Worm (Caenorhabditis elegans) whole organism, mixed stage, embryonic: ENCODE data around the gene T16G12.9.
"Not testable (repeated sequence)": the region's sequence is repeated elsewhere in the genome, so short reads cannot be mapped to it uniquely, and the experiment has no call there.

Source experiments
- M03D4.4 ChIP-seq: sonication (generic microtip); optimal IDR thresholded peaks from 2 replicates; lab custom pipeline; 2017; ENCODE audit warnings: mild to moderate bottlenecking, missing genetic modification characterization, missing compliant biosample characterization
- bed-3 ChIP-seq: fragments of 200-800 bp; sonication (Bioruptor generic); optimal IDR thresholded peaks from 3 replicates; lab custom pipeline; 2018; ENCODE audit warnings: mild to moderate bottlenecking, missing genetic modification characterization, moderate library complexity, missing compliant biosample characterization
- blmp-1 ChIP-seq: fragments of 150-350 bp; optimal IDR thresholded peaks from 2 replicates; lab custom pipeline; 2014; ENCODE audit warnings: missing biosample characterization, missing genetic modification characterization
- ceh-39 ChIP-seq: fragments of 150-350 bp; optimal IDR thresholded peaks from 2 replicates; lab custom pipeline; 2014; ENCODE audit warnings: missing biosample characterization, missing genetic modification characterization
- ceh-43 ChIP-seq: fragments of 200-800 bp; sonication (Bioruptor generic); optimal IDR thresholded peaks from 2 replicates; lab custom pipeline; 2018; ENCODE audit warnings: mild to moderate bottlenecking, missing genetic modification characterization, moderate library complexity, missing compliant biosample characterization
- ceh-83 ChIP-seq: fragments of 200-800 bp; sonication (Bioruptor generic); optimal IDR thresholded peaks from 2 replicates; lab custom pipeline; 2018; ENCODE audit warnings: mild to moderate bottlenecking, missing genetic modification characterization, missing compliant biosample characterization
- ces-1 ChIP-seq: fragments of 150-350 bp; optimal IDR thresholded peaks from 2 replicates; lab custom pipeline; 2014; ENCODE audit warnings: missing biosample characterization, missing genetic modification reagents, missing genetic modification characterization
- cnd-1 ChIP-seq: fragments of 200-800 bp; sonication (Bioruptor generic); optimal IDR thresholded peaks from 2 replicates; lab custom pipeline; 2018; ENCODE audit warnings: mild to moderate bottlenecking, missing genetic modification characterization, missing compliant biosample characterization
- drap-1 ChIP-seq: fragments of 200-800 bp; sonication (Bioruptor generic); optimal IDR thresholded peaks from 3 replicates; lab custom pipeline; 2018; ENCODE audit warnings: mild to moderate bottlenecking, missing genetic modification characterization, missing compliant biosample characterization
- elt-1 ChIP-seq: sonication (generic microtip); optimal IDR thresholded peaks from 2 replicates; lab custom pipeline; 2017; ENCODE audit warnings: missing genetic modification characterization, mild to moderate bottlenecking, missing compliant biosample characterization, antibody characterized with exemption, moderate library complexity, borderline replicate concordance; ENCODE audit not compliant: insufficient read depth
- elt-3 ChIP-seq: fragments of 150-350 bp; optimal IDR thresholded peaks from 2 replicates; lab custom pipeline; 2014; ENCODE audit warnings: missing biosample characterization, missing genetic modification characterization
- hlh-1 ChIP-seq: fragments of 150-350 bp; optimal IDR thresholded peaks from 2 replicates; lab custom pipeline; 2014; ENCODE audit warnings: missing biosample characterization, missing genetic modification reagents, missing genetic modification characterization
- lin-13 ChIP-seq: fragments of 150-350 bp; optimal IDR thresholded peaks from 2 replicates; lab custom pipeline; 2014; ENCODE audit warnings: missing biosample characterization, missing genetic modification characterization
- lin-32 ChIP-seq: fragments of 200-800 bp; sonication (Bioruptor generic); optimal IDR thresholded peaks from 2 replicates; lab custom pipeline; 2018; ENCODE audit warnings: mild to moderate bottlenecking, missing genetic modification characterization, missing compliant biosample characterization
- lsy-2 ChIP-seq: fragments of 150-350 bp; optimal IDR thresholded peaks from 2 replicates; lab custom pipeline; 2014; ENCODE audit warnings: missing biosample characterization, missing genetic modification characterization
- mab-5 ChIP-seq: fragments of 150-350 bp; optimal IDR thresholded peaks from 2 replicates; lab custom pipeline; 2014; ENCODE audit warnings: missing biosample characterization, missing genetic modification characterization
- mep-1 ChIP-seq: fragments of 150-350 bp; optimal IDR thresholded peaks from 2 replicates; lab custom pipeline; 2017; ENCODE audit warnings: missing biosample characterization, missing genetic modification reagents, missing genetic modification characterization, inconsistent platforms
- mls-2 ChIP-seq: sonication (generic microtip); optimal IDR thresholded peaks from 2 replicates; lab custom pipeline; 2016; ENCODE audit warnings: mild to moderate bottlenecking, missing genetic modification characterization, moderate library complexity, missing compliant biosample characterization
- nhr-12 ChIP-seq: fragments of 150-350 bp; optimal IDR thresholded peaks from 2 replicates; lab custom pipeline; 2014; ENCODE audit warnings: missing biosample characterization, missing genetic modification characterization
- nhr-237 ChIP-seq: fragments of 150-350 bp; optimal IDR thresholded peaks from 2 replicates; lab custom pipeline; 2014; ENCODE audit warnings: missing biosample characterization, missing genetic modification characterization
- pha-4 ChIP-seq: fragments of 150-350 bp; optimal IDR thresholded peaks from 2 replicates; lab custom pipeline; 2018; ENCODE audit warnings: missing biosample characterization, missing genetic modification reagents, missing genetic modification characterization
- sem-2 ChIP-seq: fragments of 200-800 bp; sonication (Bioruptor generic); optimal IDR thresholded peaks from 2 replicates; lab custom pipeline; 2018; ENCODE audit warnings: mild to moderate bottlenecking, missing genetic modification characterization, missing compliant biosample characterization
- snpc-4 ChIP-seq: fragments of 150-350 bp; optimal IDR thresholded peaks from 2 replicates; lab custom pipeline; 2014; ENCODE audit warnings: missing biosample characterization, missing genetic modification characterization
- sptf-1 ChIP-seq: sonication (generic microtip); optimal IDR thresholded peaks from 2 replicates; lab custom pipeline; 2017; ENCODE audit warnings: mild to moderate bottlenecking, missing genetic modification characterization, moderate library complexity, missing compliant biosample characterization
- unc-120 ChIP-seq: sonication (generic microtip); optimal IDR thresholded peaks from 2 replicates; lab custom pipeline; 2017; ENCODE audit warnings: missing genetic modification characterization, missing compliant biosample characterization; ENCODE audit not compliant: poor library complexity, severe bottlenecking
- unc-39 ChIP-seq: fragments of 150-350 bp; optimal IDR thresholded peaks from 2 replicates; lab custom pipeline; 2014; ENCODE audit warnings: missing biosample characterization, missing genetic modification characterization
- unc-62 ChIP-seq: fragments of 150-350 bp; optimal IDR thresholded peaks from 2 replicates; lab custom pipeline; 2014; ENCODE audit warnings: missing biosample characterization, missing genetic modification reagents, missing genetic modification characterization
- ztf-11 ChIP-seq: fragments of 150-350 bp; optimal IDR thresholded peaks from 2 replicates; lab custom pipeline; 2014; ENCODE audit warnings: missing biosample characterization, missing genetic modification characterization

T16G12.9 gene

ce11 chrIII:10064140-10064539 lies 13.9 kb downstream of the T16G12.9 start, which contains the start of gene ekl-6:
Gene ekl-6 (plus strand): TSS chrIII:10064404.
- TF ChIP-seq lsy-2 (no peak), hlh-1 (tag; lab: Kevin White, UChicago) (no peak), cnd-1 (tag; lab: Kevin White, UChicago) (peak; percentile 4), mls-2 (tag; lab: Kevin White, UChicago) (no peak), ces-1 (no peak), pha-4 (no peak), snpc-4 (no peak), sptf-1 (tag; lab: Kevin White, UChicago) (peak; percentile 5)

DNA sequence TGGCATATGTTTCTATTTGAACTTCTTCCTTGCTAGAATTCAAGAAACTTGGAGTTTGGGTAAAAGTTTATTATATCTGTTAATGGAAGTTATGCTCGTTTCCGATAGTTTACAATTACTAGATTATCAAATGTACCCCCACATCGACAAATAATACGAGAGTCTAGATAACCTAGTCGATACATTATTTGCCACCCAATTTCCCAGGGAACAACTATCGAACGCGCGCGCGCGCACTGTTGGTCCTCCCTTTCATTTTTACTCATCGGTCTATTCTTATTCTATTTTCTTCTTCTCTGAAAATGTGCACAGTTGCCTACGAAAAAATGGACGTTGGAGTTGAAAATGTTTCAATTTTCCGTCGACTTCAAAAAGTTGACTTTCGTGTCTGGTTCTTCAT lies 17.5 kb downstream of the T16G12.9 start, which contains the start of gene T16G12.13:
T16G12.13 (plus strand) TSS at position 293 of the 400 bp plus-strand sequence.
- TF ChIP-seq nhr-12 (no peak), lin-32 (GFP tag; lab: Kevin White, UChicago) (no peak), sem-2 (GFP tag; lab: Kevin White, UChicago) (no peak), mep-1 (no peak), ceh-39 (tag; lab: Kevin White, UChicago) (no peak), mls-2 (tag; lab: Kevin White, UChicago) (no peak), drap-1 (GFP tag; lab: Kevin White, UChicago) (no peak), unc-39 (tag; lab: Kevin White, UChicago) (no peak)

DNA sequence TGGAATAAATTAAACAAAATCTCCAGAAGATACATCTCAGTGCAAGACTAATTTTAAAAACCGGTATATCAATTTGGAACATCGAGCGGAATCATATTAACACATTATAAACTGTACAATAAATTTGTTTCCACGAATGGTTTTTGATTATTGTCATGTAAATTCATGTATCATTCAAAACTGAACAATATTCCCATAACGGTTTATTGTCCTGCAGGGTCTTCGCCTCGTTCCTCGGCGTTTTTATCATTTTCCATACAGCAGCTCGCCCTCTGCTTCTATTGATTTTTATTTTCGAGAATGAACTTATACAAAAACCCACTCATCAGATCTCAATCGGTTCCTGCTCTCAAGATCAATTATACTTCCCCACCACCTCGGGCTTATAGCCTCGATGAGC lies 19.0 kb downstream of the T16G12.9 start, which contains the start of gene T16G12.8:
T16G12.8 (plus strand) TSS at position 301 of the 400 bp plus-strand sequence.
- TF ChIP-seq ces-1 (no peak), M03D4.4 (no peak), cnd-1 (tag; lab: Kevin White, UChicago) (no peak), snpc-4 (no peak), ztf-11 (no peak)

- no peak for TF ChIP-seq unc-62 (GFP tag; lab: Kevin White, UChicago)
- no peak for TF ChIP-seq lsy-2
- TF ChIP-seq ceh-39 (tag; lab: Kevin White, UChicago): no peak
- no peak for TF ChIP-seq unc-39 (tag; lab: Kevin White, UChicago)
- TF ChIP-seq pha-4: no peak
- no peak for TF ChIP-seq bed-3 (GFP tag; lab: Kevin White, UChicago)
- no peak for TF ChIP-seq blmp-1 (tag; lab: Kevin White, UChicago)
- TF ChIP-seq unc-120 (tag; lab: Kevin White, UChicago): no peak
- no peak for TF ChIP-seq sptf-1 (tag; lab: Kevin White, UChicago)
- no peak for TF ChIP-seq lin-32 (GFP tag; lab: Kevin White, UChicago)
- TF ChIP-seq drap-1 (GFP tag; lab: Kevin White, UChicago): no peak
- no peak for TF ChIP-seq mls-2 (tag; lab: Kevin White, UChicago)
- no peak for TF ChIP-seq nhr-237 (tag; lab: Kevin White, UChicago)
- no peak for TF ChIP-seq mab-5
- no peak for TF ChIP-seq elt-1 (tag; lab: Kevin White, UChicago)
- TF ChIP-seq lin-13 (tag; lab: Kevin White, UChicago): no peak
- TF ChIP-seq ceh-43: no peak
Observed at ce11 chrIII:10057518-10057917, 20.5 kb downstream of the T16G12.9 start, which contains the start of gene T16G12.4. Gene T16G12.4 (plus strand): TSS chrIII:10057818.

DNA sequence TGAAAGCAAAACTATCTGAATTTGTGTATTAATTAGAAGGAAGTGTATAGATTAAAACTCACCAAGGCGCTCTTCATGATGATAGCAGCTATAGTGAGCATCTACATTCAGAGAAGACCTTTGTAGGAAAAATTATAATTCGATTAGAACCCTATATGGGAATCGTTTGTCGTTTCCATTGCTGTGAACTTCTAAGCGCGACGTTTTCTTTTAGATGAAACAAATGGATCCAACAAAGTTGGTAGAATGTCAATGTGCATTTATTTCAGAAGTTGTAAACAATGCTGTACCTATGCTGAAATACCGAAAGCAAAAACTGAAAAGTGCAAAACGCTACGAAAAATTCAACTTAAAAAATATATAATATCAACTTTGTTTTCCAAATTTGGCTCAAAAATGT lies 22.0 kb downstream of the T16G12.9 start, which contains the start of gene T16G12.10:
T16G12.10 (minus strand) TSS at position 101 of the 400 bp plus-strand sequence.
- TF ChIP-seq snpc-4: no peak
- no peak for TF ChIP-seq ces-1
- no peak for TF ChIP-seq ceh-43
- no peak for TF ChIP-seq unc-62 (GFP tag; lab: Kevin White, UChicago)
- TF ChIP-seq, all 35 proteins: peak for 0

DNA sequence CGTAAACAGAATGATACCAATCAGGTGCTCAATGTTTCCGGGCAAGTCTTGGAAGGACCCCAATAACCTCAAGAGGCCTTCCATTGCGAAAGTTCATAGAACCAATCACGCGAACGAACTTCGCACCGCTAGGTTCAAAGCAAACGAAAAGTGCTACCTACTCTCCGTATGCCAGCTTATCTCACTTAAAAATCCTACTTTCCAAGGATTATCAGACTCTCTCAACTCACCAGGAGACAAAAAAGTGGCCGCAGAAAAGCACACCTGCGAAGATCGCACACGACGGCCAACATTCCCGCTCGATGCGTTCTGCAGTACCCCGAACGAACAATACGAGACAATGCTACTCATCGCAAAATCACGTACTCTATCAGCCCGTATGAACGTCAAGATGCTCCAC lies 24.7 kb downstream of the T16G12.9 start, which contains the start of gene T16G12.12:
T16G12.12 (plus strand) TSS at position 301 of the 400 bp plus-strand sequence.
- not testable (repeated sequence) for TF ChIP-seq elt-1 (tag; lab: Kevin White, UChicago); unc-62 (GFP tag; lab: Kevin White, UChicago); ceh-83 (GFP tag; lab: Kevin White, UChicago)

DNA sequence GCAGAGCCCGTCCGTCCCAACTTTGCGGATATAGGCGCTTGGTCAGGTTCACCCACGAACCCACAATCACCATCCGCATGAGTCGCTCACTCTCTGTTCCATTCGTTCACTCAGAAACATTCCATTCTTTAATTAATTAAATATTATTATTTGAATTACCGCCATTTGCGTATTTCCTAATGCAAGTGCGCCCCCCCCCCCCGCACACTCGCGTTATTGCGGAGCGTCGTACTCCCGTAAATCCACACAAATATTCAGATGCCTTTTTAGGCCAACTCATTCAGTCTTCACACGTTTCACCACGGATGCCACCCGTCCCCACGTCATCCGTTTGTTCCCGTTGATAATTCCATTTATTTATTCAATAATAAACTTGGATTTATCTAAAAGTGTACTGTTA lies 27.7 kb downstream of the T16G12.9 start, which contains the start of gene T16G12.3:
T16G12.3 (plus strand) TSS at position 301 of the 400 bp plus-strand sequence.
- TF ChIP-seq sptf-1, nhr-237, elt-3 (tag; lab: Kevin White, UChicago): not testable (repeated sequence)
